Worm (Caenorhabditis elegans) whole organism, midembryonic: ENCODE measurements around the gene srab-13.

Experiments
- T22C8.4 ChIP-seq: fragments of 200-800 bp; sonication (Bioruptor generic); IDR thresholded peaks from 2 replicates; pipeline ENCODE4 v1.3.6; 2022; ENCODE audit warnings: missing genetic modification characterization, missing compliant biosample characterization
- cog-1 ChIP-seq: sonication (generic microtip); optimal IDR thresholded peaks from 2 replicates; lab custom pipeline; 2016; ENCODE audit warnings: missing genetic modification characterization, missing compliant biosample characterization
- flt-1 ChIP-seq: fragments of 200-800 bp; sonication (Bioruptor generic); IDR thresholded peaks from 2 replicates; pipeline ENCODE4 v1.3.6; 2022; ENCODE audit warnings: missing genetic modification characterization, missing compliant biosample characterization
- klf-2 ChIP-seq: fragments of 200-800 bp; sonication (Bioruptor generic); conservative IDR thresholded peaks from 2 replicates; pipeline ENCODE4 v1.3.6; 2022; ENCODE audit warnings: missing genetic modification reagents, missing genetic modification characterization, missing compliant biosample characterization
- med-1 ChIP-seq: sonication (generic microtip); optimal IDR thresholded peaks from 2 replicates; lab custom pipeline; 2017; ENCODE audit warnings: missing genetic modification characterization, mild to moderate bottlenecking, missing compliant biosample characterization, antibody characterized with exemption, missing genetic modification reagents; ENCODE audit not compliant: insufficient read depth
- ref-1 ChIP-seq: fragments of 200-800 bp; sonication (Bioruptor generic); conservative IDR thresholded peaks from 2 replicates; pipeline ENCODE4 v1.3.6; 2022; ENCODE audit warnings: missing genetic modification reagents, missing genetic modification characterization, missing compliant biosample characterization
- tab-1 ChIP-seq: fragments of 200-800 bp; sonication (Bioruptor generic); IDR thresholded peaks from 2 replicates; pipeline ENCODE4 v1.3.6; 2022; ENCODE audit warnings: missing genetic modification characterization, missing compliant biosample characterization
- ztf-23 ChIP-seq: fragments of 200-800 bp; sonication (Bioruptor generic); IDR thresholded peaks from 2 replicates; pipeline ENCODE4 v1.3.6; 2022; ENCODE audit warnings: missing genetic modification reagents, missing genetic modification characterization, missing compliant biosample characterization
- ztf-29 ChIP-seq: fragments of 200-800 bp; sonication (Bioruptor generic); IDR thresholded peaks from 2 replicates; pipeline ENCODE4 v1.3.6; 2022; ENCODE audit warnings: missing genetic modification reagents, missing genetic modification characterization, missing compliant biosample characterization

srab-13 gene

DNA sequence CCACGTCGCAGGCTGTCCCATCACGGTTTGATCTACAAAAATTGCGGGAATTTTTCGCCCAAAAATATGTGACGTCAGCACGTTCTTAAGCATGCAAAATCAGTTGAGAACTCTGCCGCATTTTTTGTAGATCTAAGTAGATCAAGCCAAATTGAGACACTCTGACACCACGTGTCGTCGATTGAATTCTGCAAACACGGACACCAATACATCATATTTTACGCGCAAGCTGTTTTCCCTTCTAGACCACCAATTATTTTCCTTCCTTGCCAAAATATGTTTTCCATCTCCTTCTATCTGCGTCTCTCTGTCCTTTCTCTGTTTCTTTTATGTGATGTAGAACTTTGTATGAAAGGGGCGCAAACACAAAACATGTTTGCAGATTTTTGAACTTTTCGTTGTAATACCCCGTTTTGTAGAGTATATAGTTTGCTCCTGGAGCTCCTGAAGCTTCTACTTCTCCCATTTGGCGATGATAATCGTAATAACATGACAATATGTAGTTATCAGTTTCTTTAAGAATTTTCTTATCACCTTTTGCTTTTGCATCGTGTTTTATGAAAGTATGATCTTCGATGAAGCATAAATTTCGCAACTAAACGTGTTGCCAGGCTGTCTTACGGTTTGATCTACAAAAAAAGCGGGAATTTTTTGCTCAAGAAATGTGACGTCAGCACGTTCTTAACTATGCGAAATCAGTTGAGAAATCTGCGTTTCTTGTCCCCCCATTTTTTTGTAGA, 28.2 kb upstream of the srab-13 start:
- TF ChIP-seq T22C8.4 (GFP tag; lab: Robert Waterston, UW) (no peak), ztf-23 (GFP tag; lab: Robert Waterston, UW) (no peak), flt-1 (GFP tag; lab: Robert Waterston, UW) (no peak), tab-1 (GFP tag; lab: Robert Waterston, UW) (no peak), med-1 (GFP tag; lab: Kevin White, UChicago) (no peak), ref-1 (GFP tag; lab: Robert Waterston, UW) (no peak), ztf-29 (GFP tag; lab: Robert Waterston, UW) (no peak), klf-2 (GFP tag; lab: Robert Waterston, UW) (no peak), cog-1 (tag; lab: Kevin White, UChicago) (no peak)

ce11 chrV:2054254-2054653, 26.6 kb upstream of the srab-13 start:
- TF ChIP-seq ztf-23 (GFP tag; lab: Robert Waterston, UW) (no peak), ref-1 (GFP tag; lab: Robert Waterston, UW) (no peak), med-1 (GFP tag; lab: Kevin White, UChicago) (no peak), flt-1 (GFP tag; lab: Robert Waterston, UW) (no peak), klf-2 (GFP tag; lab: Robert Waterston, UW) (no peak), ztf-29 (GFP tag; lab: Robert Waterston, UW) (no peak), tab-1 (GFP tag; lab: Robert Waterston, UW) (no peak), T22C8.4 (GFP tag; lab: Robert Waterston, UW) (no peak), cog-1 (tag; lab: Kevin White, UChicago) (no peak)

ce11 chrV:2053509-2053908, 25.8 kb upstream of the srab-13 start, which contains the start of gene comt-5:
comt-5 (minus strand) TSS chrV:2053609.
- no peak for TF ChIP-seq cog-1 (tag; lab: Kevin White, UChicago)
- TF ChIP-seq ztf-29 (GFP tag; lab: Robert Waterston, UW) = no peak
- no peak for TF ChIP-seq tab-1 (GFP tag; lab: Robert Waterston, UW)
- TF ChIP-seq klf-2 (GFP tag; lab: Robert Waterston, UW) = no peak
- no peak for TF ChIP-seq ztf-23 (GFP tag; lab: Robert Waterston, UW)
- no peak for TF ChIP-seq T22C8.4 (GFP tag; lab: Robert Waterston, UW)
- no peak for TF ChIP-seq flt-1 (GFP tag; lab: Robert Waterston, UW)
- no peak for TF ChIP-seq med-1 (GFP tag; lab: Kevin White, UChicago)
- TF ChIP-seq ref-1 (GFP tag; lab: Robert Waterston, UW) = no peak

- TF ChIP-seq klf-2 (GFP tag; lab: Robert Waterston, UW) = no peak
- TF ChIP-seq tab-1 (GFP tag; lab: Robert Waterston, UW) = no peak
- no peak for TF ChIP-seq ztf-29 (GFP tag; lab: Robert Waterston, UW)
- TF ChIP-seq flt-1 (GFP tag; lab: Robert Waterston, UW) = no peak
- no peak for TF ChIP-seq cog-1 (tag; lab: Kevin White, UChicago)
Observed at ce11 chrV:2051507-2051906, 23.8 kb upstream of the srab-13 start, which contains the start of gene Y40B10A.11. Y40B10A.11 (minus strand) TSS chrV:2051607.

- TF ChIP-seq ztf-23 (GFP tag; lab: Robert Waterston, UW) = 0 out of 2 replicates have a peak, but pooled peaks have one; percentile 41
- no peak for TF ChIP-seq tab-1 (GFP tag; lab: Robert Waterston, UW)
- TF ChIP-seq cog-1 (tag; lab: Kevin White, UChicago) = no peak
Observed at ce11 chrV:2050790-2051189, 23.1 kb upstream of the srab-13 start.

- TF ChIP-seq ztf-29 (GFP tag; lab: Robert Waterston, UW) = no peak
- TF ChIP-seq flt-1 (GFP tag; lab: Robert Waterston, UW) = no peak
- no peak for TF ChIP-seq klf-2 (GFP tag; lab: Robert Waterston, UW)
- TF ChIP-seq tab-1 (GFP tag; lab: Robert Waterston, UW) = no peak
- no peak for TF ChIP-seq ref-1 (GFP tag; lab: Robert Waterston, UW)
- no peak for TF ChIP-seq T22C8.4 (GFP tag; lab: Robert Waterston, UW)
- no peak for TF ChIP-seq cog-1 (tag; lab: Kevin White, UChicago)
- no peak for TF ChIP-seq med-1 (GFP tag; lab: Kevin White, UChicago)
- TF ChIP-seq ztf-23 (GFP tag; lab: Robert Waterston, UW) = no peak
Observed at ce11 chrV:2050136-2050535, 22.4 kb upstream of the srab-13 start, which contains the start of gene comt-4. comt-4 (minus strand) TSS chrV:2050185.

DNA sequence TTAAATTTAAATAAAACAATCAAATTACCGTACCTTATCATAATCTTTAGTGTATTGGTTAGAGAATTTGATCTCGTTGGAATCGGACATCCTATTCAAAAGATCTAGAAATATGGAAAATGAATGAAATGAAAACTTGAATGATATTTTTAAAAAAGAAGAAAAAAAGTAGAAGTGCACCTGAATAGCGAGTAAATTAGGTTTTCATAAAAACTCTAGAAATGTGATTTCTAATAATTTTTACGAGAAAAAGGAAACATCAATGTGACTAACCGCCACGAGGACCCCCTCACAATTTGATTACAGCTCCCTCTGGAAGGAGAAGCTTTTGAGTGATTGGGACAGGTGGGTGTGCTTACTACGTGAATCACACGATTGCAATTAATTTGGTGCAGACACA, 18.3 kb upstream of the srab-13 start, which contains the start of gene Y40B10A.5:
Gene Y40B10A.5, minus strand, starts transcription at position 101 of the 400 bp plus-strand sequence.
- TF ChIP-seq cog-1 (tag; lab: Kevin White, UChicago) = no peak
- TF ChIP-seq flt-1 (GFP tag; lab: Robert Waterston, UW) = no peak
- no peak for TF ChIP-seq ztf-23 (GFP tag; lab: Robert Waterston, UW)
- TF ChIP-seq klf-2 (GFP tag; lab: Robert Waterston, UW) = no peak
- no peak for TF ChIP-seq ref-1 (GFP tag; lab: Robert Waterston, UW)
- no peak for TF ChIP-seq T22C8.4 (GFP tag; lab: Robert Waterston, UW)
- TF ChIP-seq ztf-29 (GFP tag; lab: Robert Waterston, UW) = no peak
- no peak for TF ChIP-seq tab-1 (GFP tag; lab: Robert Waterston, UW)
- TF ChIP-seq med-1 (GFP tag; lab: Kevin White, UChicago) = no peak

DNA sequence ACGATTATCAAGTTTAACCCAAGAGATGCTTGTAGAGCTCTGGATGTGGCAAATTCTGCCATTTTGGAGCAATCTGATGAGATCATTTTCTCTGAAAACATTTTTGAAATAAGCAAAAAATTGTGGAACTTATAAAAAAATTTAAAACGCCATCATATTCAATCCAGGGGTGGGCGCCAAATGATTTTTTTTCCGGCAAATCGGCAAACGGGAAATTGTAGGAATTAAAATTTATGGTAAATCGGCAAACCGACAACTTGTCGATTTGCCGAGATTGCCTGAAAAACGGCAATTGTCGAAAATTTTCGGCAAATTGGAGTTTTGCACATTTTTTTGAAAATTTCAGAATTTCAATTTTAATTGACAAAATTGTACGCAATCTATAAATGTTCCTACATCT, 7.9 kb upstream of the srab-13 start, which contains the start of gene srab-23:
Gene srab-23, minus strand, starts transcription at position 101 of the 400 bp plus-strand sequence.
- TF ChIP-seq cog-1 (tag; lab: Kevin White, UChicago) (no peak), tab-1 (GFP tag; lab: Robert Waterston, UW) (no peak), flt-1 (GFP tag; lab: Robert Waterston, UW) (no peak), ref-1 (GFP tag; lab: Robert Waterston, UW) (no peak), ztf-29 (GFP tag; lab: Robert Waterston, UW) (no peak), klf-2 (GFP tag; lab: Robert Waterston, UW) (no peak), T22C8.4 (GFP tag; lab: Robert Waterston, UW) (no peak)
